Fruit fly (Drosophila melanogaster) whole organism, adult: ENCODE results near the gene CG43137.
A peak's percentile ranks its signal among the peaks of the same experiment; 100 is the strongest.

ENCODE experiments used
- CG1620 ChIP-seq: fragments of 200-800 bp; sonication (Bioruptor generic); optimal IDR thresholded peaks from 2 replicates; lab custom pipeline; 2016; ENCODE audit warnings: missing biosample characterization, missing genetic modification characterization
- CG33017 ChIP-seq: fragments of 200-800 bp; sonication (Bioruptor generic); optimal IDR thresholded peaks from 2 replicates; lab custom pipeline; 2018; ENCODE audit warnings: missing biosample characterization, mild to moderate bottlenecking, missing genetic modification characterization, moderate library complexity
- CG7045 ChIP-seq: fragments of 200-800 bp; sonication (Bioruptor generic); optimal IDR thresholded peaks from 2 replicates; lab custom pipeline; 2017; ENCODE audit warnings: missing biosample characterization, mild to moderate bottlenecking, missing genetic modification characterization
- tj ChIP-seq: fragments of 200-800 bp; sonication (Bioruptor generic); optimal IDR thresholded peaks from 3 replicates; lab custom pipeline; 2017; ENCODE audit warnings: missing biosample characterization, mild to moderate bottlenecking, missing genetic modification characterization, moderate library complexity

DNA sequence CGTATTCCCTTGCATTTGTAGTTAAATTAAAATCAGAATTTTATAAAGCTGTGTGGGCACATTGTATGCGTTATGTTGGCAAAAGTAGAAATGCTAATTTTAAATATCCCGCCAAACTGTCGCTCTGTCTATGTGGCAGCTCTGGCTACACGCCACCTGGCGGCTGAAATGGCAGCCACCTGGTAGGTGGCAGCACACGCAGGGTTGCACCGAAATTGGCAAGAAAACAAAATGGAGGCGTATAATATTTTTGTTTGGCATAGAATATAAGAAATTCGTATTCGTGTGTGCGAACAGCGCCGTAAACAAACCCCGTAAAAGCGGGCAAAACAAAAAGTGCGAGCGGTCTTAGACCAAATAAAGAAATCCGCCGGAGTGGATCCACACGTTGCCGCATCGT lies 43.0 kb upstream of the CG43137 start, which contains the start of gene CG12236:
- TF ChIP-seq CG7045 (GFP tag; lab: Kevin White, UChicago) (no peak), tj (GFP tag; lab: Kevin White, UChicago) (peak; percentile 32), CG33017 (tag; lab: Kevin White, UChicago) (no peak), CG1620 (GFP tag; lab: Kevin White, UChicago) (peak; percentile 82)
